Fruit fly (Drosophila melanogaster) whole organism, larva: ENCODE data around the gene janB.

Experiments
- noc ChIP-seq: fragments of 200-800 bp; sonication (Bioruptor generic); optimal IDR thresholded peaks from 3 replicates; lab custom pipeline; 2019; ENCODE audit warnings: missing biosample characterization, mild to moderate bottlenecking, missing genetic modification characterization, moderate library complexity

The janB gene

dm6 chr3R:30052455-30053046 is 14.0 kb upstream of the janB start, which contains the start of gene Jasper:
Jasper (plus strand) TSS chr3R:30052514.
- TF ChIP-seq noc (tag; lab: Kevin White, UChicago) = no peak

dm6 chr3R:30051933-30052332 is 13.4 kb upstream of the janB start, which contains the start of gene CG15528:
CG15528 (minus strand) TSS chr3R:30052112.
- no peak for TF ChIP-seq noc (tag; lab: Kevin White, UChicago)

dm6 chr3R:30050448-30050847 is 11.9 kb upstream of the janB start:
- no peak for TF ChIP-seq noc (tag; lab: Kevin White, UChicago)

DNA sequence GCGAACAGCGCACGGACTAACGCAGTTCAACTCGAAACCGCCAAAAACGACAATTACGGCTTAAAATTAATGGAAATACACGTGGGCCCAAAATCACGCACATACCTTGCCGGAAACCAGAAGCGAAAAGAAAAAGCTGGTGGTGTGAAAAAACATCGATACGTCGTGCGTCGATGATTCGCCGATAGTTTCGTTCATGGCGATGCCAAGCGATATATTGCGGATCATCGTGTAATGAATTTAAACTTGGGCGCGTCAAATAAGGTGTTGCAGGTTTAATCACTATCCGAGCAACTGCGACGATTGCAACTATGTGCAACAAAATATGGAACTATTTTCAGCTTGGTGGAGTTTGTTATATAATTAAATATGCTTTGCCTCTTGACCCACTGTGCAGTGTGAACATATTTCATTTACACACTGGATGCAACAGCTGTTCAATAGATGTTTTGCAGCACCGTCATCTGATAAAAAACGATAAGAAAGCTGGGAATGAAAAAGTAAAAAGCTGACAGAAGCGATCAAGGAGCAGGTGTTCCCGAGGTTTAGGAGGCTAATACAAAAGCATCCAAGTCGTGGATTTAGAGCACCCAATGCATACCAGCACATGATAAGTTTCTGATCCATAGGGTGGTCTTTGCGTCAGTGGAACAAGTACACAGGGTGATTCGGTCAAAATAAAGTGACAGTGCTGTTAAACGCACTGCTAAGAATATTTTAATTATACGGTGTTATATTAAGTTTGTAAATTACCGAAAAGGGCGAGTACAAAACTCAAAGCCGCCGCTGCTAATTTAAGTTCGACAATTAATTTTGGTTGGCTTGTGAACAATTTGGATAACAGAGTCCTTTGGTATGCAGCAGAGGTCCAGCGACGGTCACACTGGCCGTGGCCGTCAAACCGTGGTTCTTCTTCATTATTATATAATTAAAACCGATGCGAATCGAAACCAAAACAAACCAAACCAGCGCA is 7.8 kb upstream of the janB start, which contains the start of the genes RpL32 and CG7943:
RpL32 (minus strand) TSS at position 133 of the 973 bp plus-strand sequence.
CG7943 (plus strand) TSS at position 442 of the 973 bp plus-strand sequence.
- TF ChIP-seq noc (tag; lab: Kevin White, UChicago) = peak; percentile 90

DNA sequence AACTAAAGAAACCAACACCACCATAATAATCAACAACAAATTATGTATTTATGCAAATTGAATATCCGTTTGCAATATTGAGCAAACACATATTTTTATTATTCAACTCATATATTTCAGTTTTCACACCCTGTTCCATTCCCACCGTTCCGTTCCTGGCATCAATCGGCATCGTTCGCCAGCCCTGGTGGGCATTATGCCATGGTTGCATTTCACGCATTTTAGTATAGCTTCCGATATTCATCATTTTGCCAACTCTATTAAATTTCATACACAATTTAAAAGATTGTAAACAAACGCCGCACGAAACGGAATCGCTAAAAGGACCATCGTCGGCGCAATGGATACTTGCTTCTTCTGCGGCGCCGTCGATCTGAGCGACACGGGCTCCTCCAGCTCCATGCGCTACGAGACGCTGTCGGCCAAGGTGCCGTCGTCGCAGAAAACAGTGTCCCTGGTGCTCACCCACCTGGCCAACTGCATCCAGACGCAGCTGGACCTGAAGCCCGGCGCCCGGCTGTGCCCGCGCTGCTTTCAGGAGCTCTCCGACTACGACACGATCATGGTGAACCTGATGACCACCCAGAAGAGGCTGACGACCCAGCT is 4.7 kb upstream of the janB start, which contains the start of gene Sry-delta:
Sry-delta (plus strand) TSS at position 203 of the 606 bp plus-strand sequence.
- TF ChIP-seq noc (tag; lab: Kevin White, UChicago) = no peak

dm6 chr3R:30040879-30041278 is 2.4 kb upstream of the janB start:
- TF ChIP-seq noc (tag; lab: Kevin White, UChicago) = no peak

- no peak for TF ChIP-seq noc (tag; lab: Kevin White, UChicago)
Observed at dm6 chr3R:30039494-30039893, 966 bp upstream of the janB start, which contains the start of the genes janA, Sry-alpha and Sry-beta. janA (minus strand) TSS chr3R:30039533. Sry-alpha (plus strand) TSS chr3R:30039719. Sry-beta (plus strand) TSS chr3R:30039719.

- no peak for TF ChIP-seq noc (tag; lab: Kevin White, UChicago)
Observed at dm6 chr3R:30037630-30038029, 898 bp downstream of the janB start, which contains the start of gene ocn. ocn (minus strand) TSS chr3R:30037730.

- no peak for TF ChIP-seq noc (tag; lab: Kevin White, UChicago)
Observed at dm6 chr3R:30036609-30037008, 1.9 kb downstream of the janB start, which contains the start of gene ZIPIC. ZIPIC (minus strand) TSS chr3R:30036870.

DNA sequence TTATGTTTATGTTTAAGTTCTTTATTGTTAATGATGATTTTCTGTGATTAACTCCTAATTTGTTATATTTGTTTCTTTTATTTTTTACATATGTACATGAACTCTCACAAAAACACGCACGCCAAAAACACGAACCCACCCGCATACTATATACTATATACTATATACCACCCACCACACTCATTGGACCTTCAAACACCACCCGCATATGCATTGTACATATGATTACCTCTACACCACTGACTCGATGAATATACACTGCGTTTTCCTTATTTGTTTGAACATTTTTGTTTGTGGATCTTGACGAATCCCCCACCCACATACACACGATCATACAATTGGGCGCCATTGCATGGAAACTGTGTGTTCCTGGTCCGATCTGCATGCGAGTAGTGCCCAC is 6.2 kb downstream of the janB start:
- no peak for TF ChIP-seq noc (tag; lab: Kevin White, UChicago)

DNA sequence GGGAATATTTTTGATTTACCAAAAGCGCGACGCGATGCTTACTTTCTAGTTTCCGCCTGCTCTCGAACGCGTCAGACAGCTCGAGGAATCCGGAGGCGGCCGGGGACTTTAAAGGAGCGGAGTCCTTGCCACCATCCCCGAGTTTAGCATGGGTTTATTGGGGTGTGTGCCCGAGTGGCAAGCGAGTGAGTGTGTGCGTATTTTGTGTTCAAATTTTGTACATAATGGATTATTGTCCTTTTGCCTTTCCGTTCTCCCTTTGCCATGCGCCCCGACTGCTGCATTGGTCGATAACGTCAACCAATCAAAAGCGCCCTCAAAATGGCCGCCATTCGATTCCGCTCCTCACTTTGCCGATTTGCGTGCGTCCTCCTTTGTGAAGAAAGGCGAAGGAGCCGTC is 8.5 kb downstream of the janB start:
- TF ChIP-seq noc (tag; lab: Kevin White, UChicago) = no peak

DNA sequence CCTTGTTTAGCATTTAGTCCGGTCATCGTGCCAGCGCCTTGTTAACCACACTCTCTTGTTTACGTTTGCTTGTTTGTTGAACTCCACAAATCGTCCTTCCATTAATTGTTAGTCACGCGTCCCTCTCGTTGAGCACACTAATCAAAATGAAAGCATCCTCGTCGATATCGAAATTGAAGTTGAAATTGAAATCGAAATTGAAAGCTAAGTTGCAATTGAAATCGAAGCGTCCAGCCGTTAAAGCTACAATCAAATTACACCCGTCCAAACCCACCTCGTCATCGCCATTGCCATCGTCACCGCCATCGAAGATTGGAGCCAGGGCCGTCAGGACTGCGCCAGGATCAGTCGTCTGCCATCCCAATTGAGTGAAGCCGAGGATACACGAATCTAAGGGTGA is 15.1 kb downstream of the janB start:
- TF ChIP-seq noc (tag; lab: Kevin White, UChicago) = no peak

dm6 chr3R:30022452-30023028 is 16.0 kb downstream of the janB start, which contains the start of the genes RpS28a and Axn:
RpS28a (minus strand) TSS chr3R:30022648.
Axn (plus strand) TSS chr3R:30022842.
- TF ChIP-seq noc (tag; lab: Kevin White, UChicago) = no peak

DNA sequence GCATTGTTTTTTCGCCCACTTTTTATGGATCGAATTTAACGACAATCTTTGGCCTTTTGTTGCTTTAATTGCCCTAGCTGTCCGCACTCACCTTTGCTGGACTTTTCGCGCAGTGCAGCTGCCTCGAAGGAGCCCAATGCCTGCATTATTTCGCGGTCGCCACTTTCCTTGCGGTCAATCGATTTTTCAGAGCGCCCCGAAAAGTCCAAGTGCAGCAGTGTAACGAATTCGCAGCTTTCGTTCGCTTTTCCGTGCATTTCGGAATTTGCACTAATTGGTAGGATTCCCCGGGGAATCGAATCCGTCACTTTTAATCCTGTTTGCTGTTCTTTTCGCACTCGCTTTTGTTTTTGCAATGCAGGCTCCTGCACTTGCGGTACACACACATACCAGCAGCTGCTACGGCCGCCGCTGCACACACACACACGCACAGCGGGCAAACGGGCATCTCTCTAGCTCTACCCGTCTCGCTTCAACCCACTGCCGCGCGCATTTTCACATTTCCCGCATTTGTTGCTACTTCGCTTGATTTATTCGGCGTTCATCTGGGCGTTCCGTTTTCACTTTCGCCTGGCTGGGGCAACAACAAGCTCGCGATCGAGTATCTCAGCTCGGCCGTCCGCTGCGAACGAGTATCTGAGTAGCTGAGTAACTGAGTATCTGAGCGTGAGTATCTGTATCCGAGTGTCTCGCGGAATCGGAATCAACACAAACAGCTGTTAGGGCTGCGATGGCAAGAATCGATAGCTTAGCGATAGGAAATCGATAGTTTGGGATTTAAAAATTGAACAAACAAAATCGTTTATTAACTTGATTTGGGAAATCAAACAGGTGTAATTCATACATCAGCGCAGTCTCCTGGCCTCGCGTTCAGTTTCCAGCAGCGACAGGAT is 16.7 kb downstream of the janB start, which contains the start of gene Mgat2:
Mgat2 (minus strand) TSS at position 663 of the 893 bp plus-strand sequence.
- TF ChIP-seq noc (tag; lab: Kevin White, UChicago) = no peak
